Worm (Caenorhabditis elegans) whole organism, L4 larva: Measurements from ENCODE around the gene ZC196.2.

Source experiments
- F44E2.7 ChIP-seq: fragments of 200-800 bp; sonication (Bioruptor generic); IDR thresholded peaks from 2 replicates; pipeline ENCODE4 v2.1.2; 2022; ENCODE audit warnings: missing genetic modification characterization, missing compliant biosample characterization
- Y75B8A.6 ChIP-seq: fragments of 200-800 bp; sonication (Bioruptor generic); IDR thresholded peaks from 2 replicates; pipeline ENCODE4 v1.3.6; 2022; ENCODE audit warnings: missing genetic modification reagents, missing genetic modification characterization, missing compliant biosample characterization
- ZK337.2 ChIP-seq: fragments of 200-800 bp; sonication (Bioruptor generic); IDR thresholded peaks from 2 replicates; pipeline ENCODE4 v1.3.6; 2022; ENCODE audit warnings: missing genetic modification reagents, missing genetic modification characterization, missing compliant biosample characterization
- aha-1 ChIP-seq: fragments of 150-350 bp; peaks from one replicate; lab custom pipeline; 2014; ENCODE audit warnings: missing biosample characterization, missing genetic modification characterization
- ama-1 ChIP-seq: fragments of 150-350 bp; optimal IDR thresholded peaks from 2 replicates; lab custom pipeline; 2014; ENCODE audit warnings: inconsistent platforms, mixed read lengths
- ceh-20 ChIP-seq: fragments of 200-800 bp; sonication (Bioruptor generic); IDR thresholded peaks from 2 replicates; pipeline ENCODE4 v1.3.6; 2022; ENCODE audit warnings: missing genetic modification reagents, missing genetic modification characterization, missing compliant biosample characterization
- ceh-28 ChIP-seq: fragments of 150-350 bp; optimal IDR thresholded peaks from 2 replicates; lab custom pipeline; 2014; ENCODE audit warnings: missing biosample characterization, missing genetic modification reagents, missing genetic modification characterization
- ceh-62 ChIP-seq: sonication (generic microtip); optimal IDR thresholded peaks from 2 replicates; lab custom pipeline; 2017; ENCODE audit warnings: missing biosample characterization, missing genetic modification characterization
- daf-16 ChIP-seq, 3 experiments: sonication (generic microtip); optimal IDR thresholded peaks; 2 replicates each; lab custom pipeline; 2016 to 2017; ENCODE audit warnings: missing genetic modification characterization in 3 of 3, missing genetic modification reagents in 3 of 3, mild to moderate bottlenecking in 2 of 3, missing compliant biosample characterization in 2 of 3, missing biosample characterization in 1 of 3, moderate library complexity in 1 of 3
- dmd-6 ChIP-seq: fragments of 200-800 bp; sonication (Bioruptor generic); IDR thresholded peaks from 2 replicates; pipeline ENCODE4 v1.3.6; 2022; ENCODE audit warnings: missing genetic modification reagents, missing genetic modification characterization, missing compliant biosample characterization
- dmd-8 ChIP-seq: fragments of 200-800 bp; sonication (Bioruptor generic); IDR thresholded peaks from 2 replicates; pipeline ENCODE4 v1.3.6; 2022; ENCODE audit warnings: missing genetic modification characterization, missing compliant biosample characterization
- dpl-1 ChIP-seq: fragments of 150-350 bp; optimal IDR thresholded peaks from 2 replicates; lab custom pipeline; 2014; ENCODE audit warnings: missing biosample characterization, missing genetic modification reagents, missing genetic modification characterization
- dve-1 ChIP-seq: sonication (generic microtip); optimal IDR thresholded peaks from 2 replicates; lab custom pipeline; 2017; ENCODE audit warnings: antibody characterized with exemption, mild to moderate bottlenecking, missing genetic modification characterization, missing compliant biosample characterization; ENCODE audit not compliant: insufficient read depth
- egl-43 ChIP-seq: fragments of 200-800 bp; sonication (Bioruptor generic); IDR thresholded peaks from 2 replicates; pipeline ENCODE4 v1.3.6; 2022; ENCODE audit warnings: missing genetic modification reagents, missing genetic modification characterization, missing compliant biosample characterization
- gei-8 ChIP-seq: fragments of 200-800 bp; sonication (Bioruptor generic); optimal IDR thresholded peaks from 2 replicates; lab custom pipeline; 2018; ENCODE audit warnings: mild to moderate bottlenecking, missing genetic modification characterization, missing compliant biosample characterization
- hif-1 ChIP-seq, 2 experiments: sonication (generic microtip); optimal IDR thresholded peaks; 2 replicates each; lab custom pipeline; 2016 to 2017; ENCODE audit warnings: missing compliant biosample characterization in 2 of 2, missing genetic modification characterization in 2 of 2, missing genetic modification reagents in 2 of 2, missing genotype in 2 of 2, mild to moderate bottlenecking in 1 of 2
- hlh-11 ChIP-seq: fragments of 200-800 bp; sonication (Bioruptor generic); optimal IDR thresholded peaks from 2 replicates; lab custom pipeline; 2018; ENCODE audit warnings: mild to moderate bottlenecking, missing genetic modification characterization, missing compliant biosample characterization
- hlh-30 ChIP-seq: sonication (generic microtip); optimal IDR thresholded peaks from 2 replicates; lab custom pipeline; 2017; ENCODE audit warnings: antibody characterized with exemption, mild to moderate bottlenecking, missing genetic modification characterization, missing compliant biosample characterization; ENCODE audit not compliant: insufficient read depth
- hmg-1.1 ChIP-seq: fragments of 200-800 bp; sonication (Bioruptor generic); IDR thresholded peaks from 2 replicates; pipeline ENCODE4 v1.3.6; 2022; ENCODE audit warnings: missing genetic modification reagents, missing genetic modification characterization, missing compliant biosample characterization
- lim-7 ChIP-seq: fragments of 200-800 bp; sonication (Bioruptor generic); IDR thresholded peaks from 2 replicates; pipeline ENCODE4 v1.3.6; 2022; ENCODE audit warnings: missing genetic modification characterization, missing compliant biosample characterization
- lin-29 ChIP-seq: fragments of 200-800 bp; sonication (Bioruptor generic); IDR thresholded peaks from 2 replicates; pipeline ENCODE4 v1.3.6; 2022; ENCODE audit warnings: missing genetic modification reagents, missing genetic modification characterization, missing compliant biosample characterization
- lir-3 ChIP-seq: sonication (generic microtip); optimal IDR thresholded peaks from 2 replicates; lab custom pipeline; 2016; ENCODE audit warnings: mild to moderate bottlenecking, missing genetic modification characterization, missing compliant biosample characterization
- madf-5 ChIP-seq, 2 experiments: fragments of 200-800 bp; sonication (Bioruptor generic); IDR thresholded peaks; 2 replicates each; pipeline ENCODE4 v1.3.6; 2022; ENCODE audit warnings: missing compliant biosample characterization in 2 of 2, missing genetic modification characterization in 2 of 2
- madf-9 ChIP-seq: fragments of 200-800 bp; sonication (Bioruptor generic); conservative IDR thresholded peaks from 2 replicates; pipeline ENCODE4 v1.3.6; 2022; ENCODE audit warnings: missing genetic modification reagents, missing genetic modification characterization, missing compliant biosample characterization
- mdl-1 ChIP-seq, 2 experiments: fragments of 150-350 bp in 1 of 2; sonication (generic microtip) in 1 of 2; optimal IDR thresholded peaks; 2 replicates each; lab custom pipeline; 2014 to 2017; ENCODE audit warnings: missing biosample characterization in 2 of 2, missing genetic modification characterization in 2 of 2
- mep-1 ChIP-seq: fragments of 150-350 bp; sonication (generic microtip); optimal IDR thresholded peaks from 3 replicates; lab custom pipeline; 2014; ENCODE audit warnings: missing biosample characterization, missing genetic modification characterization
- mes-2 ChIP-seq: sonication (generic microtip); optimal IDR thresholded peaks from 2 replicates; lab custom pipeline; 2016; ENCODE audit warnings: missing genotype, mild to moderate bottlenecking, missing genetic modification characterization, missing compliant biosample characterization; ENCODE audit not compliant: poor library complexity, severe bottlenecking
- mxl-2 ChIP-seq: fragments of 200-800 bp; sonication (Bioruptor generic); conservative IDR thresholded peaks from 2 replicates; pipeline ENCODE4 v1.3.6; 2022; ENCODE audit warnings: missing genetic modification reagents, missing genetic modification characterization, missing compliant biosample characterization
- mxl-3 ChIP-seq: fragments of 200-800 bp; sonication (Bioruptor generic); optimal IDR thresholded peaks from 2 replicates; lab custom pipeline; 2018; ENCODE audit warnings: mild to moderate bottlenecking, missing genetic modification characterization, missing compliant biosample characterization
- nhr-102 ChIP-seq: sonication (generic microtip); optimal IDR thresholded peaks from 2 replicates; lab custom pipeline; 2016; ENCODE audit warnings: mild to moderate bottlenecking, missing genetic modification characterization, moderate library complexity, missing compliant biosample characterization
- nhr-28 ChIP-seq: fragments of 150-350 bp; optimal IDR thresholded peaks from 2 replicates; lab custom pipeline; 2014; ENCODE audit warnings: missing biosample characterization, missing genetic modification characterization
- nhr-41 ChIP-seq: fragments of 200-800 bp; sonication (Bioruptor generic); IDR thresholded peaks from 2 replicates; pipeline ENCODE4 v1.3.6; 2022; ENCODE audit warnings: missing genetic modification reagents, missing genetic modification characterization, missing compliant biosample characterization
- nhr-76 ChIP-seq: fragments of 150-350 bp; optimal IDR thresholded peaks from 2 replicates; lab custom pipeline; 2014; ENCODE audit warnings: missing biosample characterization, missing genetic modification characterization
- php-3 ChIP-seq: fragments of 200-800 bp; sonication (Bioruptor generic); IDR thresholded peaks from 2 replicates; pipeline ENCODE4 v1.3.6; 2022; ENCODE audit warnings: missing genetic modification reagents, missing genetic modification characterization, missing compliant biosample characterization
- rbr-2 ChIP-seq: sonication (generic microtip); optimal IDR thresholded peaks from 2 replicates; lab custom pipeline; 2016; ENCODE audit warnings: missing genotype, missing genetic modification characterization, missing compliant biosample characterization
- set-16 ChIP-seq: fragments of 200-800 bp; sonication (Bioruptor generic); IDR thresholded peaks from 2 replicates; pipeline ENCODE4 v1.3.6; 2022; ENCODE audit warnings: missing genetic modification reagents, missing genetic modification characterization, missing compliant biosample characterization
- spr-3 ChIP-seq: fragments of 200-800 bp; sonication (Bioruptor generic); optimal IDR thresholded peaks from 2 replicates; lab custom pipeline; 2018; ENCODE audit warnings: mild to moderate bottlenecking, missing genetic modification characterization, missing compliant biosample characterization
- tag-97 ChIP-seq: fragments of 200-800 bp; sonication (Bioruptor generic); IDR thresholded peaks from 2 replicates; pipeline ENCODE4 v1.3.6; 2022; ENCODE audit warnings: missing genetic modification characterization, missing compliant biosample characterization
- tra-1 ChIP-seq: fragments of 200-800 bp; sonication (Bioruptor generic); IDR thresholded peaks from 2 replicates; pipeline ENCODE4 v1.3.6; 2022; ENCODE audit warnings: missing genetic modification reagents, missing genetic modification characterization, missing compliant biosample characterization
- unc-39 ChIP-seq: sonication (generic microtip); optimal IDR thresholded peaks from 2 replicates; lab custom pipeline; 2017; ENCODE audit warnings: missing biosample characterization, missing genetic modification characterization
- unc-62 ChIP-seq, 3 experiments: fragments of 150-350 bp in 1 of 3; sonication (generic microtip); optimal IDR thresholded peaks in 2 of 3; peaks in 1 of 3; 1 replicate in 1 of 3; 2 replicates in 2 of 3; lab custom pipeline; 2014 to 2017; ENCODE audit warnings: missing biosample characterization in 3 of 3, missing genetic modification characterization in 3 of 3, missing genetic modification reagents in 3 of 3, missing genotype in 1 of 3
- zfp-3 ChIP-seq: fragments of 200-800 bp; sonication (Bioruptor generic); conservative IDR thresholded peaks from 2 replicates; pipeline ENCODE4 v1.3.6; 2022; ENCODE audit warnings: missing genetic modification reagents, missing genetic modification characterization, missing compliant biosample characterization

ZC196.2 gene

DNA sequence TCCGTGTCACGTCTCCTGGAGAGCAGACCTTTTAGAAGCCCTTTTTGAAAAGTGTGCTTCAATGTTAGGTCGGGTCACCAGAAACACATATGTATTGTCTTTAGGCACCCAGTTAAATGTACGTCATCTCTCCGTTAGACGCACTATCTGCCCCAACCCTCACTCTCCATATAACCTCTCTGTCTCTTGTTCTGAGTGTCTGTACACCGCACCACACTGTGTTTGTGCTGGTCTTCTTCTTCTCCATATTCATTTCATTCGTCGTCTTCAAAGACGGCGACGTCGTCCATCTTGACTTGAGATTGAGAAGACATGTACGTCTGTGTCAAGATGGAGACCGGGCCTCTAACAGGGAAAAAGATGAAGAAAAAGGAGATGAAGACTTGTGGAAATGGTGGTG is 42.9 kb downstream of the ZC196.2 start:
- TF ChIP-seq lir-3 (tag; lab: Kevin White, UChicago) (no peak), aha-1 (tag; lab: Kevin White, UChicago) (peak; percentile 64), unc-62 (GFP tag; optimal IDR thresholded peaks at IDR 0.05 in 1 of 2; lab: Kevin White, UChicago) (peak in 1 of 2 experiments; percentile 96), unc-62 (tag; optimal IDR thresholded peaks at IDR 0.05; lab: Kevin White, UChicago) (no peak), mes-2 (tag; lab: Kevin White, UChicago) (peak; percentile 44)

DNA sequence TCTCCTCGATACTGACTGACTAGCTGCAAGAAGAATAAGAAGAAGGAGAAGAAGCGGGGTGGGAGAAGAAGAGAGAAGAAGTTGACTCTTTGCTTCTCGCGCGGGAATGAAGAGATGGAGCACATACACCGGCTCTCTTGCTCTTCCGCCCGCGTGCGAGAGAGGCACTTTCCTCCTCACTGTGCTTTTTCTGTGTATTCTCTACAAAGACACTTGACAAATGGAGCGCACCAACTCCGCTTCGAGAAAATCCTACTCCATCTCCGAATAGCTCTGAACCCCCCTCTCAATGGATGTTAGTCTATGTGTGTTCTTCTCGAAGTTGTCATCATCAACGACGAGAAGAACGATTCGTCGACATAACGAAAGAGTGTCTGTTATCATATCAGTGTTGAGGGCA is 45.2 kb downstream of the ZC196.2 start:
- TF ChIP-seq php-3 (GFP tag; lab: Robert Waterston, UW), result no peak
- TF ChIP-seq lim-7 (GFP tag; lab: Robert Waterston, UW), result peak; percentile 37; the same call in 1 of the 2 replicates
- peak; percentile 13; the same call in 1 of the 2 replicates for TF ChIP-seq set-16 (GFP tag; lab: Robert Waterston, UW)
- no peak for TF ChIP-seq ceh-20 (GFP tag; lab: Robert Waterston, UW)
- no peak for TF ChIP-seq nhr-76 (tag; lab: Kevin White, UChicago)
- TF ChIP-seq lin-29 (GFP tag; lab: Robert Waterston, UW), result no peak
- TF ChIP-seq spr-3 (GFP tag; lab: Kevin White, UChicago), result no peak
- TF ChIP-seq mxl-2 (GFP tag; lab: Robert Waterston, UW), result no peak
- TF ChIP-seq daf-16 (GFP tag; optimal IDR thresholded peaks at IDR 0.05; lab: Kevin White, UChicago), result no peak
- TF ChIP-seq daf-16 (tag; optimal IDR thresholded peaks at IDR 0.05; lab: Kevin White, UChicago), result no peak
- no peak for TF ChIP-seq ZK337.2 (GFP tag; lab: Robert Waterston, UW)
- TF ChIP-seq tag-97 (GFP tag; lab: Robert Waterston, UW), result no peak
- TF ChIP-seq dve-1 (tag; lab: Kevin White, UChicago), result no peak
- TF ChIP-seq tra-1 (GFP tag; lab: Robert Waterston, UW), result no peak

DNA sequence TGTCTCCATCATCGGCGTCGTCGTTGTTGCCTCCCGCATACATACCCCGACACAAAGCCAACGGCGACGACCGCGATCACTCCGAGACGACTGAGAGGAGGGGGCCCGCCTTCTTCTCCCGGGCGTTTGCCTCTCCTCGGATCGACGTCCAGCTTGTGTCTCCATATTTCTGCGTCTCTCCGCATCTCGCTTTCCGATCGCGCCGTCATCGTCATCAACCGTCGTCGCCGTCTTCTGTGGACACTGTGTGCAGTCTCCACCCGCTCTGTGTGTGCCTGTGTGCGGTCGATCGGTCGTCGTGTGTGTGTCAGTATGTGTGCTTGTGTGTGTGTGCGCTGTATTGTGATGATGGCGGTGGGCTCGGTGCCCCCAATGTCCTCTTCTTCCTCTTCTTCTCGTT is 46.3 kb downstream of the ZC196.2 start:
- TF ChIP-seq rbr-2 (tag; lab: Kevin White, UChicago), result peak; percentile 10
- TF ChIP-seq spr-3 (GFP tag; lab: Kevin White, UChicago), result no peak
- TF ChIP-seq lim-7 (GFP tag; lab: Robert Waterston, UW), result 0 out of 2 replicates have a peak, but pooled peaks have one; percentile 28
- no peak for TF ChIP-seq daf-16 (GFP tag; optimal IDR thresholded peaks at IDR 0.05; lab: Kevin White, UChicago)
- peak; percentile 14 for TF ChIP-seq daf-16 (tag; optimal IDR thresholded peaks at IDR 0.05; lab: Kevin White, UChicago)
- TF ChIP-seq nhr-41 (GFP tag; lab: Robert Waterston, UW), result peak; percentile 65; the same call in 1 of the 2 replicates
- TF ChIP-seq ceh-62, result no peak
- TF ChIP-seq ceh-28 (tag; lab: Kevin White, UChicago), result no peak
- peak in 1 of 2 experiments; percentile 23 for TF ChIP-seq hif-1 (tag; optimal IDR thresholded peaks at IDR 0.05; lab: Kevin White, UChicago)
- TF ChIP-seq hlh-11 (tag; lab: Kevin White, UChicago), result peak; percentile 84
- peak; percentile 55 for TF ChIP-seq mep-1 (tag; lab: Kevin White, UChicago)
- peak; percentile 12 for TF ChIP-seq nhr-102 (tag; lab: Kevin White, UChicago)
- TF ChIP-seq mdl-1 (tag; optimal IDR thresholded peaks at IDR 0.05; lab: Kevin White, UChicago), result peak in 1 of 2 experiments; percentile 25
- no peak for TF ChIP-seq madf-5 (GFP tag; IDR thresholded peaks at IDR 0.05; lab: Robert Waterston, UW)
- TF ChIP-seq madf-9, result 0 out of 2 replicates have a peak, but pooled peaks have one; percentile 29
- TF ChIP-seq unc-39 (tag; lab: Kevin White, UChicago), result no peak
- TF ChIP-seq F44E2.7 (GFP tag; lab: Robert Waterston, UW), result 0 out of 2 replicates have a peak, but pooled peaks have one; percentile 42
- TF ChIP-seq nhr-28, result peak; percentile 27
- TF ChIP-seq dmd-8 (GFP tag; lab: Robert Waterston, UW), result no peak
- peak; percentile 70 for TF ChIP-seq dve-1 (tag; lab: Kevin White, UChicago)
- TF ChIP-seq egl-43 (GFP tag; lab: Robert Waterston, UW), result peak; percentile 48; the same call in 1 of the 2 replicates
- TF ChIP-seq Y75B8A.6 (GFP tag; lab: Robert Waterston, UW), result no peak
- no peak for TF ChIP-seq ama-1 (lab: Kevin White, UChicago)
- peak; percentile 73 for TF ChIP-seq hmg-1.1
- 0 out of 2 replicates have a peak, but pooled peaks have one; percentile 39 for TF ChIP-seq zfp-3 (GFP tag; lab: Robert Waterston, UW)
- TF ChIP-seq dpl-1 (GFP tag; lab: Kevin White, UChicago), result no peak
- peak in 1 of 2 experiments; percentile 25 for TF ChIP-seq unc-62 (GFP tag; optimal IDR thresholded peaks at IDR 0.05 in 1 of 2; lab: Kevin White, UChicago)
- no peak for TF ChIP-seq unc-62 (tag; optimal IDR thresholded peaks at IDR 0.05; lab: Kevin White, UChicago)
- TF ChIP-seq mxl-3 (GFP tag; lab: Kevin White, UChicago), result peak; percentile 24
- TF ChIP-seq dmd-6 (GFP tag; lab: Robert Waterston, UW), result peak; percentile 18; the same call in 1 of the 2 replicates
- TF ChIP-seq php-3 (GFP tag; lab: Robert Waterston, UW), result 0 out of 2 replicates have a peak, but pooled peaks have one; percentile 29
- peak; percentile 56 for TF ChIP-seq hlh-30 (tag; lab: Kevin White, UChicago)
- TF ChIP-seq gei-8 (GFP tag; lab: Kevin White, UChicago), result peak; percentile 22
- peak; percentile 95 for TF ChIP-seq set-16 (GFP tag; lab: Robert Waterston, UW)
